Fruit fly (Drosophila melanogaster) whole organism, wandering third instar larva: ENCODE measurements around the gene sra.

ENCODE experiments used
- Abd-B ChIP-seq: fragments of >200 bp; optimal IDR thresholded peaks from 2 replicates; lab custom pipeline; 2017; ENCODE audit warnings: missing biosample characterization, missing genetic modification characterization
- CG32264 ChIP-seq: fragments of 200-800 bp; sonication (Bioruptor generic); optimal IDR thresholded peaks from 2 replicates; lab custom pipeline; 2016; ENCODE audit warnings: missing biosample characterization, missing genetic modification characterization
- CG9705 ChIP-seq: fragments of 200-800 bp; sonication (Bioruptor generic); optimal IDR thresholded peaks from 2 replicates; lab custom pipeline; 2018; ENCODE audit warnings: missing biosample characterization, mild to moderate bottlenecking, missing genetic modification characterization
- CrebA ChIP-seq: fragments of 200-800 bp; sonication (Bioruptor generic); optimal IDR thresholded peaks from 2 replicates; lab custom pipeline; 2016; ENCODE audit warnings: missing biosample characterization, mild to moderate bottlenecking, missing genetic modification characterization, borderline replicate concordance
- Dfd ChIP-seq: fragments of >200 bp; optimal IDR thresholded peaks from 2 replicates; lab custom pipeline; 2017; ENCODE audit warnings: missing biosample characterization, missing genetic modification characterization
- Dif ChIP-seq: fragments of 200-275, 200-300 bp; sonication (Bioruptor generic); optimal IDR thresholded peaks from 2 replicates; lab custom pipeline; 2018; ENCODE audit warnings: missing biosample characterization, missing genetic modification characterization; ENCODE audit not compliant: partially characterized antibody
- GATAd ChIP-seq: sonication (Bioruptor generic); optimal IDR thresholded peaks from 2 replicates; lab custom pipeline; 2016; ENCODE audit warnings: missing biosample characterization, missing genetic modification characterization
- HLH106 ChIP-seq: fragments of 200-800 bp; optimal IDR thresholded peaks from 3 replicates; lab custom pipeline; 2019; ENCODE audit warnings: missing biosample characterization, mild to moderate bottlenecking, missing genetic modification characterization, moderate library complexity
- Hnf4 ChIP-seq: fragments of 200-800 bp; sonication (Bioruptor generic); optimal IDR thresholded peaks from 2 replicates; lab custom pipeline; 2016; ENCODE audit warnings: missing biosample characterization, mild to moderate bottlenecking, missing genetic modification characterization
- Hr78 ChIP-seq: fragments of >200 bp; optimal IDR thresholded peaks from 2 replicates; lab custom pipeline; 2017; ENCODE audit warnings: missing biosample characterization, missing genetic modification characterization
- Hr83 ChIP-seq: fragments of 200-300 bp; sonication (Bioruptor generic); optimal IDR thresholded peaks from 2 replicates; lab custom pipeline; 2016; ENCODE audit warnings: missing biosample characterization, mild to moderate bottlenecking, missing genetic modification characterization, moderate library complexity; ENCODE audit not compliant: poor library complexity, severe bottlenecking
- Jra ChIP-seq: sonication (Bioruptor generic); optimal IDR thresholded peaks from 2 replicates; lab custom pipeline; 2016; ENCODE audit warnings: missing biosample characterization, missing genetic modification characterization
- Mio ChIP-seq: sonication (Bioruptor generic); optimal IDR thresholded peaks from 2 replicates; lab custom pipeline; 2016; ENCODE audit warnings: missing biosample characterization, missing genetic modification characterization
- Myc ChIP-seq: fragments of >200 bp; optimal IDR thresholded peaks from 2 replicates; lab custom pipeline; 2017
- N ChIP-seq: fragments of >200 bp; optimal IDR thresholded peaks from 2 replicates; lab custom pipeline; 2018; ENCODE audit warnings: missing biosample characterization, missing external identifiers, missing genetic modification characterization
- OdsH ChIP-seq: fragments of 200-800 bp; sonication (Bioruptor generic); optimal IDR thresholded peaks from 2 replicates; lab custom pipeline; 2016; ENCODE audit warnings: missing biosample characterization, mild to moderate bottlenecking, missing genetic modification characterization
- Rel ChIP-seq, 2 experiments: fragments of 200-800 bp; sonication (Bioruptor generic) in 1 of 2; optimal IDR thresholded peaks; 2 replicates in 1 of 2; 3 replicates in 1 of 2; lab custom pipeline; 2016 to 2019; ENCODE audit warnings: mild to moderate bottlenecking in 2 of 2, missing biosample characterization in 2 of 2, missing genetic modification characterization in 2 of 2, moderate library complexity in 1 of 2
- Sp1 ChIP-seq: fragments of 200-800 bp; sonication (Bioruptor generic); optimal IDR thresholded peaks from 3 replicates; lab custom pipeline; 2019; ENCODE audit warnings: missing biosample characterization, mild to moderate bottlenecking, missing genetic modification characterization, moderate library complexity
- Vsx2 ChIP-seq: fragments of 200-300, 225-300 bp; sonication (Bioruptor generic); optimal IDR thresholded peaks from 2 replicates; lab custom pipeline; 2018; ENCODE audit warnings: missing biosample characterization, missing genetic modification characterization; ENCODE audit not compliant: partially characterized antibody
- br ChIP-seq: fragments of 200-800 bp; sonication (Bioruptor generic); optimal IDR thresholded peaks from 2 replicates; lab custom pipeline; 2016; ENCODE audit warnings: missing biosample characterization, missing genetic modification characterization
- brk ChIP-seq: fragments of 200-800 bp; sonication (Bioruptor generic); optimal IDR thresholded peaks from 2 replicates; lab custom pipeline; 2016; ENCODE audit warnings: missing biosample characterization, mild to moderate bottlenecking, missing genetic modification characterization
- dl ChIP-seq, 2 experiments: fragments of 175-275, 200-275 bp in 1 of 2; fragments of 200-275 bp in 1 of 2; sonication (Bioruptor generic); optimal IDR thresholded peaks; lab custom pipeline; 2018; ENCODE audit warnings: mild to moderate bottlenecking in 2 of 2, missing biosample characterization in 2 of 2, missing genetic modification characterization in 2 of 2, moderate library complexity in 2 of 2; ENCODE audit not compliant: partially characterized antibody in 2 of 2, insufficient read depth in 1 of 2
- dmrt93B ChIP-seq: fragments of 200-800 bp; sonication (Bioruptor generic); optimal IDR thresholded peaks from 2 replicates; lab custom pipeline; 2018; ENCODE audit warnings: missing biosample characterization, mild to moderate bottlenecking, missing genetic modification characterization
- dsf ChIP-seq: sonication (Bioruptor generic); optimal IDR thresholded peaks from 2 replicates; lab custom pipeline; 2016; ENCODE audit warnings: missing biosample characterization, missing genetic modification characterization, borderline replicate concordance
- ey ChIP-seq: fragments of 200-800 bp; sonication (Bioruptor generic); optimal IDR thresholded peaks from 2 replicates; lab custom pipeline; 2016; ENCODE audit warnings: missing biosample characterization, missing genetic modification characterization
- foxo ChIP-seq, 2 experiments: fragments of 200-800 bp; sonication (Bioruptor generic); optimal IDR thresholded peaks; 2 replicates in 1 of 2; 3 replicates in 1 of 2; lab custom pipeline; 2016 to 2017; ENCODE audit warnings: missing biosample characterization in 2 of 2, missing genetic modification characterization in 2 of 2
- fru ChIP-seq: fragments of 200-800 bp; sonication (Bioruptor generic); optimal IDR thresholded peaks from 3 replicates; lab custom pipeline; 2016; ENCODE audit warnings: missing biosample characterization, mild to moderate bottlenecking, missing genetic modification characterization
- h ChIP-seq: fragments of 200-800 bp; sonication (Bioruptor generic); optimal IDR thresholded peaks from 3 replicates; lab custom pipeline; 2016; ENCODE audit warnings: missing biosample characterization, mild to moderate bottlenecking, missing genetic modification characterization
- jim ChIP-seq: fragments of 175-275, 200-325 bp; sonication (Bioruptor generic); optimal IDR thresholded peaks from 2 replicates; lab custom pipeline; 2016; ENCODE audit warnings: missing biosample characterization, mild to moderate bottlenecking, missing genetic modification characterization
- lola ChIP-seq: fragments of >200 bp; optimal IDR thresholded peaks from 2 replicates; lab custom pipeline; 2017; ENCODE audit warnings: missing biosample characterization, missing genetic modification characterization
- pan ChIP-seq: fragments of >200 bp; optimal IDR thresholded peaks from 2 replicates; lab custom pipeline; 2017
- psq ChIP-seq: fragments of 200-800 bp; sonication (Bioruptor generic); optimal IDR thresholded peaks from 3 replicates; lab custom pipeline; 2017; ENCODE audit warnings: missing biosample characterization, mild to moderate bottlenecking, missing genetic modification characterization, moderate library complexity
- rgr ChIP-seq: fragments of 200-800 bp; sonication (Bioruptor generic); optimal IDR thresholded peaks from 3 replicates; lab custom pipeline; 2016; ENCODE audit warnings: missing biosample characterization, mild to moderate bottlenecking, missing genetic modification characterization
- sage ChIP-seq: fragments of 200-800 bp; sonication (Bioruptor generic); optimal IDR thresholded peaks from 2 replicates; lab custom pipeline; 2016; ENCODE audit warnings: missing biosample characterization, mild to moderate bottlenecking, missing genetic modification characterization
- sv ChIP-seq: fragments of 200-800 bp; sonication (Bioruptor generic); optimal IDR thresholded peaks from 3 replicates; lab custom pipeline; 2016; ENCODE audit warnings: missing biosample characterization, missing genetic modification characterization
- tai ChIP-seq: sonication (Bioruptor generic); optimal IDR thresholded peaks from 2 replicates; lab custom pipeline; 2016; ENCODE audit warnings: missing biosample characterization, missing genetic modification characterization
- usp ChIP-seq: fragments of >200 bp; optimal IDR thresholded peaks from 2 replicates; lab custom pipeline; 2017; ENCODE audit warnings: missing biosample characterization, missing genetic modification characterization
- woc ChIP-seq: sonication (Bioruptor generic); optimal IDR thresholded peaks from 2 replicates; lab custom pipeline; 2016; ENCODE audit warnings: missing biosample characterization, mild to moderate bottlenecking, missing genetic modification characterization

sra gene

DNA sequence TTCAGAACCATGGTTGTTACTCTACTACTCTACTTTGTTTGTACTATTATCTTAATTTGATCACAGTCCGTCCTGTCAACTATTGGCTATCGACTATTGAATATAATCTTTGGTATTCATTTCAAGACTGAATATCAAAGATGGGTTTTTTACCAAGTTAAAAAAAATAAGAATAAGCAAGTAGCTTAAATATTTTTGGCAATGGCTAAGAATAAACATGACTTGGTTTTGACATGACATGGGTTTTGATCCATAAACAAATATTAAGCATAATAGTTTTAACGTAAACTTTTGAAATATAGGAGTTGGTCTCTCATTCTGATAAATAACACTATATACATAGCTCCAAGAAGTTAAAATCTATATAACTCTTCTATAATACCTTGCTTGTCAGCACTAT is 55.0 kb downstream of the sra start:
- TF ChIP-seq Dfd (GFP tag; lab: Kevin White, UChicago) (no peak), CrebA (GFP tag; lab: Kevin White, UChicago) (no peak), N (GFP tag; lab: Kevin White, UChicago) (no peak), Hr78 (GFP tag; lab: Kevin White, UChicago) (no peak), brk (GFP tag; lab: Kevin White, UChicago) (no peak), sage (GFP tag; lab: Kevin White, UChicago) (no peak)

DNA sequence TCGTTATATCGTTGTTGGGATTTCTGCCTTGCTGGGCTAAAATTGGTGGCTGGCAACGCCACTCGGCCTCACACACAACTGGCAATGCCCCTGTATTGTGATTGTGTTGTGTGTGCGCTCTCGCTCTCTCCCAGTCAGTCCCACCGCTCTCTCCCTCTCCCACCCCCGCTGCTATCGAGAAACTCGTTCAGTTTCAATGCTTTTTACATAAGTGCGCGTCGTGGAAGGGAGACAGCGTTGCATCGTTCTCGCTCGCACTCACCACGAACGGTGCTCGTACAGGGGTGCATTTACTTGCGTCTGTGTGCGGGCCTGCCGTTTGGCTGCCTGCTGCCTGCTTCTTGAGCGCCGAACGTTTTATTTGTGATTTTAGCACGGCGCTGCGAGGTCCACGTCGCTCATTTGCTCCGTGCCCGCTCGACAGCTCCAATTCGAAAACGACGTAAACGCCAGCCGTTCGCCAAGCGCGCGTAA is 55.7 kb downstream of the sra start:
- TF ChIP-seq pan (lab: Kevin White, UChicago), result no peak
- TF ChIP-seq GATAd (GFP tag; lab: Kevin White, UChicago), result no peak
- no peak for TF ChIP-seq CG9705 (GFP tag; lab: Kevin White, UChicago)
- no peak for TF ChIP-seq Hr78 (GFP tag; lab: Kevin White, UChicago)
- peak; percentile 55 for TF ChIP-seq OdsH (GFP tag; lab: Kevin White, UChicago)
- no peak for TF ChIP-seq brk (GFP tag; lab: Kevin White, UChicago)
- TF ChIP-seq Jra (GFP tag; lab: Kevin White, UChicago), result peak; percentile 89
- peak; percentile 79 for TF ChIP-seq br (GFP tag; lab: Kevin White, UChicago)
- TF ChIP-seq Hnf4 (GFP tag; lab: Kevin White, UChicago), result peak; percentile 75
- TF ChIP-seq fru (GFP tag; lab: Kevin White, UChicago), result peak; percentile 73
- TF ChIP-seq dmrt93B (GFP tag; lab: Kevin White, UChicago), result no peak
- no peak for TF ChIP-seq Dfd (GFP tag; lab: Kevin White, UChicago)
- TF ChIP-seq Sp1, result peak; percentile 63
- no peak for TF ChIP-seq ey (GFP tag; lab: Kevin White, UChicago)
- TF ChIP-seq Dif (GFP tag; lab: Kevin White, UChicago), result peak; percentile 90
- no peak for TF ChIP-seq Abd-B (GFP tag; lab: Kevin White, UChicago)
- peak; percentile 55 for TF ChIP-seq tai
- TF ChIP-seq h (GFP tag; lab: Kevin White, UChicago), result peak; percentile 94
- TF ChIP-seq psq (GFP tag; lab: Kevin White, UChicago), result peak; percentile 95
- TF ChIP-seq Rel (GFP tag; optimal IDR thresholded peaks at IDR 0.05; lab: Kevin White, UChicago), result no peak
- TF ChIP-seq Rel (tag; optimal IDR thresholded peaks at IDR 0.05; lab: Kevin White, UChicago), result peak; percentile 94
- TF ChIP-seq Hr83 (GFP tag; lab: Kevin White, UChicago), result peak; percentile 97
- peak; percentile 42 for TF ChIP-seq N (GFP tag; lab: Kevin White, UChicago)
- no peak for TF ChIP-seq dsf (GFP tag; lab: Kevin White, UChicago)
- no peak for TF ChIP-seq Myc (lab: Kevin White, UChicago)
- peak; percentile 83 for TF ChIP-seq CrebA (GFP tag; lab: Kevin White, UChicago)
- no peak for TF ChIP-seq sage (GFP tag; lab: Kevin White, UChicago)
- TF ChIP-seq dl (GFP tag; optimal IDR thresholded peaks at IDR 0.05; lab: Kevin White, UChicago; ENCODE audit: insufficient read depth in 1 of 2, partially characterized antibody in 2 of 2), result peak; percentile 80 to 89
- no peak for TF ChIP-seq Mio
- TF ChIP-seq CG32264 (GFP tag; lab: Kevin White, UChicago), result peak; percentile 27
- TF ChIP-seq sv (GFP tag; lab: Kevin White, UChicago), result no peak
- TF ChIP-seq lola, result no peak
- peak; percentile 47 to 70 for TF ChIP-seq foxo (GFP tag; optimal IDR thresholded peaks at IDR 0.05; lab: Kevin White, UChicago)
- TF ChIP-seq usp (GFP tag; lab: Kevin White, UChicago), result no peak
- TF ChIP-seq jim, result peak; percentile 84
- TF ChIP-seq rgr (GFP tag; lab: Kevin White, UChicago), result peak; percentile 57
- no peak for TF ChIP-seq Vsx2 (GFP tag; lab: Kevin White, UChicago)
- peak; percentile 64 for TF ChIP-seq woc
- peak; percentile 33 for TF ChIP-seq HLH106 (tag; lab: Kevin White, UChicago)
